Worm (Caenorhabditis elegans) whole organism, midembryonic: ENCODE measurements around the gene exc-1.

Experiments
- T22C8.4 ChIP-seq: fragments of 200-800 bp; sonication (Bioruptor generic); IDR thresholded peaks from 2 replicates; pipeline ENCODE4 v1.3.6; 2022; ENCODE audit warnings: missing genetic modification characterization, missing compliant biosample characterization
- klf-2 ChIP-seq: fragments of 200-800 bp; sonication (Bioruptor generic); conservative IDR thresholded peaks from 2 replicates; pipeline ENCODE4 v1.3.6; 2022; ENCODE audit warnings: missing genetic modification reagents, missing genetic modification characterization, missing compliant biosample characterization
- med-1 ChIP-seq: sonication (generic microtip); optimal IDR thresholded peaks from 2 replicates; lab custom pipeline; 2017; ENCODE audit warnings: missing genetic modification characterization, mild to moderate bottlenecking, missing compliant biosample characterization, antibody characterized with exemption, missing genetic modification reagents; ENCODE audit not compliant: insufficient read depth
- ref-1 ChIP-seq: fragments of 200-800 bp; sonication (Bioruptor generic); conservative IDR thresholded peaks from 2 replicates; pipeline ENCODE4 v1.3.6; 2022; ENCODE audit warnings: missing genetic modification reagents, missing genetic modification characterization, missing compliant biosample characterization
- ztf-23 ChIP-seq: fragments of 200-800 bp; sonication (Bioruptor generic); IDR thresholded peaks from 2 replicates; pipeline ENCODE4 v1.3.6; 2022; ENCODE audit warnings: missing genetic modification reagents, missing genetic modification characterization, missing compliant biosample characterization
- ztf-29 ChIP-seq: fragments of 200-800 bp; sonication (Bioruptor generic); IDR thresholded peaks from 2 replicates; pipeline ENCODE4 v1.3.6; 2022; ENCODE audit warnings: missing genetic modification reagents, missing genetic modification characterization, missing compliant biosample characterization

ce11 chrX:15487806-15488205, 10.6 kb upstream of the exc-1 start, which contains the start of gene H13N06.2:
- TF ChIP-seq med-1 (GFP tag; lab: Kevin White, UChicago) = no peak
- TF ChIP-seq T22C8.4 (GFP tag; lab: Robert Waterston, UW) = no peak
- no peak for TF ChIP-seq klf-2
- TF ChIP-seq ztf-29 (GFP tag; lab: Robert Waterston, UW) = no peak
- TF ChIP-seq ref-1 (GFP tag; lab: Robert Waterston, UW) = no peak
- no peak for TF ChIP-seq ztf-23 (GFP tag; lab: Robert Waterston, UW)
